Fruit fly (Drosophila melanogaster) whole organism, prepupa: ENCODE data around the gene CG7168.
A peak's percentile ranks its signal among the peaks of the same experiment; 100 is the strongest.

Experiments
- Blimp-1 ChIP-seq: fragments of 200-800 bp; sonication (Bioruptor generic); optimal IDR thresholded peaks from 3 replicates; lab custom pipeline; 2017; ENCODE audit warnings: missing biosample characterization, missing genetic modification characterization, mild to moderate bottlenecking, moderate library complexity, missing genetic modification reagents
- CG11762 ChIP-seq: fragments of 200-800 bp; sonication (Bioruptor generic); optimal IDR thresholded peaks from 3 replicates; lab custom pipeline; 2016; ENCODE audit warnings: missing biosample characterization, missing genetic modification characterization; ENCODE audit not compliant: insufficient read depth
- CG11902 ChIP-seq: fragments of 200-800 bp; sonication (Bioruptor generic); optimal IDR thresholded peaks from 3 replicates; lab custom pipeline; 2016; ENCODE audit warnings: missing biosample characterization, missing genetic modification characterization
- CG1621 ChIP-seq: fragments of 200-800 bp; sonication (Bioruptor generic); optimal IDR thresholded peaks from 3 replicates; lab custom pipeline; 2018; ENCODE audit warnings: missing biosample characterization, mild to moderate bottlenecking, missing genetic modification characterization
- CG3032 ChIP-seq: fragments of 200-800 bp; optimal IDR thresholded peaks from 2 replicates; lab custom pipeline; 2019; ENCODE audit warnings: missing biosample characterization, mild to moderate bottlenecking, missing genetic modification characterization, moderate library complexity
- CG31627 ChIP-seq: fragments of 200-800 bp; sonication (Bioruptor generic); optimal IDR thresholded peaks from 3 replicates; lab custom pipeline; 2016; ENCODE audit warnings: missing biosample characterization, missing genetic modification characterization
- CG4318 ChIP-seq: fragments of 200-800 bp; sonication (Bioruptor generic); optimal IDR thresholded peaks from 3 replicates; lab custom pipeline; 2017; ENCODE audit warnings: missing biosample characterization, mild to moderate bottlenecking, missing genetic modification characterization
- CG6163 ChIP-seq: fragments of 200-800 bp; sonication (Bioruptor generic); IDR thresholded peaks from 3 replicates; pipeline ENCODE4 v1.3.6; 2022; ENCODE audit warnings: missing biosample characterization, missing genetic modification characterization
- CG8319 ChIP-seq: fragments of 200-800 bp; sonication (Bioruptor generic); optimal IDR thresholded peaks from 3 replicates; lab custom pipeline; 2016; ENCODE audit warnings: missing biosample characterization, missing genetic modification characterization
- CG8632 ChIP-seq: fragments of 200-800 bp; sonication (Bioruptor generic); optimal IDR thresholded peaks from 3 replicates; lab custom pipeline; 2016; ENCODE audit warnings: missing biosample characterization, missing genetic modification characterization
- Eip78C ChIP-seq: fragments of 200-800 bp; sonication (Bioruptor generic); peaks from one replicate; lab custom pipeline; 2016; ENCODE audit warnings: missing biosample characterization, missing genetic modification characterization
- Ets21C ChIP-seq: fragments of 200-800 bp; sonication (Bioruptor generic); optimal IDR thresholded peaks from 3 replicates; lab custom pipeline; 2016; ENCODE audit warnings: missing biosample characterization, missing genetic modification characterization
- Ets96B ChIP-seq: fragments of 200-800 bp; optimal IDR thresholded peaks from 2 replicates; lab custom pipeline; 2019; ENCODE audit warnings: missing biosample characterization, mild to moderate bottlenecking, missing genetic modification characterization, moderate library complexity
- Gug ChIP-seq: fragments of 200-800 bp; sonication (Bioruptor generic); IDR thresholded peaks from 2 replicates; pipeline ENCODE4 v1.3.6; 2022; ENCODE audit warnings: missing biosample characterization, missing genetic modification characterization
- Hr38 ChIP-seq: sonication (Bioruptor generic); optimal IDR thresholded peaks from 2 replicates; lab custom pipeline; 2016; ENCODE audit warnings: missing biosample characterization, missing genetic modification characterization
- Hr39 ChIP-seq: fragments of 200-800 bp; sonication (Bioruptor generic); optimal IDR thresholded peaks from 2 replicates; lab custom pipeline; 2016; ENCODE audit warnings: missing biosample characterization, missing genetic modification characterization
- Sox14 ChIP-seq: fragments of 200-800 bp; sonication (Bioruptor generic); optimal IDR thresholded peaks from 3 replicates; lab custom pipeline; 2016; ENCODE audit warnings: missing biosample characterization, missing genetic modification characterization
- achi ChIP-seq: fragments of 200-800 bp; sonication (Bioruptor generic); optimal IDR thresholded peaks from 3 replicates; lab custom pipeline; 2016; ENCODE audit warnings: missing biosample characterization, missing genetic modification characterization
- acj6 ChIP-seq: fragments of 200-800 bp; sonication (Bioruptor generic); optimal IDR thresholded peaks from 3 replicates; lab custom pipeline; 2016; ENCODE audit warnings: missing biosample characterization, missing genetic modification characterization
- cyc ChIP-seq: fragments of 200-800 bp; sonication (Bioruptor generic); optimal IDR thresholded peaks from 3 replicates; lab custom pipeline; 2016; ENCODE audit warnings: missing biosample characterization, missing genetic modification characterization
- eg ChIP-seq: fragments of 200-800 bp; sonication (Bioruptor generic); IDR thresholded peaks from 3 replicates; pipeline ENCODE4 v1.3.6; 2022; ENCODE audit warnings: missing biosample characterization, missing genetic modification characterization
- esn ChIP-seq: fragments of 200-800 bp; sonication (Bioruptor generic); optimal IDR thresholded peaks from 2 replicates; lab custom pipeline; 2016; ENCODE audit warnings: missing biosample characterization, mild to moderate bottlenecking, missing genetic modification characterization, moderate library complexity
- fd85E ChIP-seq: fragments of 200-800 bp; sonication (Bioruptor generic); optimal IDR thresholded peaks from 3 replicates; lab custom pipeline; 2016; ENCODE audit warnings: missing biosample characterization, missing genetic modification characterization
- lz ChIP-seq: fragments of 200-800 bp; sonication (Bioruptor generic); optimal IDR thresholded peaks from 3 replicates; lab custom pipeline; 2016; ENCODE audit warnings: missing biosample characterization, missing genetic modification characterization
- pdm3 ChIP-seq: fragments of 200-800 bp; sonication (Bioruptor generic); optimal IDR thresholded peaks from 3 replicates; lab custom pipeline; 2016; ENCODE audit warnings: missing biosample characterization, missing genetic modification characterization
- spab ChIP-seq: fragments of 200-800 bp; sonication (Bioruptor generic); optimal IDR thresholded peaks from 2 replicates; lab custom pipeline; 2017; ENCODE audit warnings: missing biosample characterization, mild to moderate bottlenecking, missing genetic modification characterization, missing genetic modification reagents
- ss ChIP-seq, 2 experiments: fragments of 200-800 bp; sonication (Bioruptor generic); optimal IDR thresholded peaks; 2 replicates in 1 of 2; 3 replicates in 1 of 2; lab custom pipeline; 2017 to 2018; ENCODE audit warnings: mild to moderate bottlenecking in 2 of 2, missing biosample characterization in 2 of 2, missing genetic modification characterization in 2 of 2, moderate library complexity in 1 of 2
- topi ChIP-seq: fragments of 200-800 bp; sonication (Bioruptor generic); optimal IDR thresholded peaks from 3 replicates; lab custom pipeline; 2016; ENCODE audit warnings: missing biosample characterization, missing genetic modification characterization
- vri ChIP-seq: fragments of 200-800 bp; sonication (Bioruptor generic); optimal IDR thresholded peaks from 3 replicates; lab custom pipeline; 2016; ENCODE audit warnings: missing biosample characterization, mild to moderate bottlenecking, missing genetic modification characterization

CG7168 gene

dm6 chr3R:18185385-18185784 is 40.5 kb downstream of the CG7168 start, which contains the start of the genes Arp5 and CG7208:
Gene Arp5 (plus strand): TSS chr3R:18185498.
Gene CG7208 (minus strand): TSS chr3R:18185715.
- TF ChIP-seq Ets96B (tag; lab: Kevin White, UChicago) (peak; percentile 30), Ets21C (GFP tag; lab: Kevin White, UChicago) (peak; percentile 50), lz (GFP tag; lab: Kevin White, UChicago) (peak; percentile 62), CG11762 (GFP tag; lab: Kevin White, UChicago) (peak; percentile 36), CG6163 (GFP tag; lab: Robert Waterston, UW) (no peak), Hr38 (GFP tag; lab: Kevin White, UChicago) (no peak), Gug (GFP tag; lab: Robert Waterston, UW) (peak; percentile 42; the same call in 1 of the 2 replicates), fd85E (GFP tag; lab: Kevin White, UChicago) (peak; percentile 10), esn (peak; percentile 83), Eip78C (GFP tag; lab: Kevin White, UChicago) (peak; percentile 91), pdm3 (GFP tag; lab: Kevin White, UChicago) (peak; percentile 76), CG8319 (peak; percentile 51), CG11902 (GFP tag; lab: Kevin White, UChicago) (peak; percentile 14), topi (GFP tag; lab: Kevin White, UChicago) (peak; percentile 73), cyc (GFP tag; lab: Kevin White, UChicago) (peak; percentile 68), eg (GFP tag; lab: Robert Waterston, UW) (no peak; the same call in 2 of the 3 replicates), Blimp-1 (GFP tag; lab: Kevin White, UChicago) (peak; percentile 51), CG8632 (GFP tag; lab: Kevin White, UChicago) (peak; percentile 39), spab (GFP tag; lab: Kevin White, UChicago) (no peak), acj6 (peak; percentile 69), CG1621 (no peak), vri (GFP tag; lab: Kevin White, UChicago) (no peak), CG4318 (GFP tag; lab: Kevin White, UChicago) (peak; percentile 34), CG3032 (tag; lab: Kevin White, UChicago) (peak; percentile 48), Sox14 (GFP tag; lab: Kevin White, UChicago) (peak; percentile 69), achi (GFP tag; lab: Kevin White, UChicago) (peak; percentile 79), Hr39 (GFP tag; lab: Kevin White, UChicago) (peak; percentile 68), ss (GFP tag; optimal IDR thresholded peaks at IDR 0.05; lab: Kevin White, UChicago) (no peak), CG31627 (peak; percentile 71)

dm6 chr3R:18183244-18183643 is 42.6 kb downstream of the CG7168 start, which contains the start of gene cdm:
Gene cdm (minus strand): TSS chr3R:18183479.
- TF ChIP-seq Gug (GFP tag; lab: Robert Waterston, UW) (no peak), CG6163 (GFP tag; lab: Robert Waterston, UW) (peak; percentile 19; the same call in 1 of the 3 replicates), esn (peak; percentile 8)
